Fruit fly (Drosophila melanogaster): ENCODE results near the gene Men-b.
A peak's percentile ranks its signal among the peaks of the same experiment; 100 is the strongest.

Gene Men-b

DNA sequence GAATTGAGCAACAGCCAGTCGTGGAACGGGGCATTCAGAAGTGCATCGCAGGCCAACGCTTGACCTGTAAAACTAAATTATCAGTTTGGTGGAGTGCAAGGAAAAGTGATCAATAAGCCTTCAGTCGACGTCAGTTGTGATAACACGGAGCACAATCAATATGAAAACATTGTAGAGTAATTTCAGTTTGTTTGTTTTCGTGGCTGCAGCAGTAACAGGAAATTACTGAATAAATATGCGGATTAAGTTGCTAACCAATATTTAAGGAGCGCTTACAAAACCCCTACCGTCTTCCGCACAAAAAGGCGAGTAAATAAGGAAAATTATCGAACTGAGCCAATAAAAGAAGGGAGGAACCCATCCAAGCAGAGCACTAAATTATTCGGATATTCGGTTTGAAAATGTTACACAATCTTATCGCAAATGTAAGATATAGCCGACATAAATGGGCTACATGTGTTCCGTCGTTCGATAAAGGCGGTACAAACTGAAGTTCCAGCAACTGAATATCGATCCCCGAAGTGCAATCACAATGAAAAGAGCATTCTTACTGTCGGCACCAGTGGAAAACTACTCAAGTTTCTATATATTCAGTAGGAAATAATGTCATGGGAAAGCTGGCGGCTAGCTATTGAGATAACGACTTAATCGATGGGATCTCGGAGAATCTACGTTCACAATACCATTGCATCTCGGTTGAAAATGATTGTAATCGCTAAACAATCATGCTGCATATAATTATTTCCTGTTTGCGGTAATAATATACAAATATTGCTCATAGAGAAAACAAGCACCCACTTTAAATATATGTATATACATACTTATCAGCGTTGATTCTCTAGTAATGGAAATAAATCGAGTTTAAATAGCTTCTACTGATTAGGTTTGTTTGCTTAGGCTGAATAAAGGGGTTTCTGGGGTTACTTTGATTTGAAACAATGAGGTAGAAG lies 15.5 kb upstream of the Men-b start (continued):
- TF ChIP-seq HLHmδ (GFP tag; optimal IDR thresholded peaks at IDR 0.05) (no peak), gsb-n (tag; optimal IDR thresholded peaks at IDR 0.05) (peak; percentile 86), chif (GFP tag; optimal IDR thresholded peaks at IDR 0.05) (peak; percentile 41 to 74), sima (GFP tag; optimal IDR thresholded peaks at IDR 0.05) (peak; percentile 4), gsb (GFP tag; IDR thresholded peaks at IDR 0.05) (no peak), kni (GFP tag; optimal IDR thresholded peaks at IDR 0.05) (peak; percentile 66), hth (optimal IDR thresholded peaks at IDR 0.05) (no peak), CG10274 (GFP tag; optimal IDR thresholded peaks at IDR 0.05) (peak; percentile 33), hb (GFP tag; IDR thresholded peaks at IDR 0.05; ENCODE audit: partially characterized antibody) (no peak), Blimp-1 (GFP tag; optimal IDR thresholded peaks at IDR 0.05) (peak; percentile 62), TFAM (GFP tag; optimal IDR thresholded peaks at IDR 0.05) (peak; percentile 14), CG11696 (GFP tag; IDR thresholded peaks at IDR 0.05) (no peak), CG7556 (GFP tag; optimal IDR thresholded peaks at IDR 0.05) (peak; percentile 65), Camta (GFP tag; optimal IDR thresholded peaks at IDR 0.05) (peak; percentile 71), D19B (GFP tag; optimal IDR thresholded peaks at IDR 0.05) (no peak), Gsc (GFP tag; IDR thresholded peaks at IDR 0.05) (no peak), CG17385 (GFP tag; optimal IDR thresholded peaks at IDR 0.05) (peak; percentile 54), CG13775 (GFP tag; optimal IDR thresholded peaks at IDR 0.05) (peak; percentile 29), Usf (GFP tag; optimal IDR thresholded peaks at IDR 0.05) (peak; percentile 25), CG6254 (GFP tag; optimal IDR thresholded peaks at IDR 0.05) (peak; percentile 54), CG17802 (tag; optimal IDR thresholded peaks at IDR 0.05) (peak; percentile 12), Oli (tag; optimal IDR thresholded peaks at IDR 0.05) (peak; percentile 32), CG12071 (GFP tag; optimal IDR thresholded peaks at IDR 0.05) (peak; percentile 69), CG3838 (GFP tag; optimal IDR thresholded peaks at IDR 0.05) (peak; percentile 54), gt (GFP tag; IDR thresholded peaks at IDR 0.05) (no peak), CG16779 (GFP tag; IDR thresholded peaks at IDR 0.05) (no peak), sug (tag; optimal IDR thresholded peaks at IDR 0.05) (no peak), CG33557 (GFP tag; optimal IDR thresholded peaks at IDR 0.05) (peak; percentile 80), oc (tag; optimal IDR thresholded peaks at IDR 0.05) (peak; percentile 75), nmo (GFP tag; optimal IDR thresholded peaks at IDR 0.05) (peak; percentile 27), mam (GFP tag; optimal IDR thresholded peaks at IDR 0.05) (peak; percentile 20), ems (GFP tag; optimal IDR thresholded peaks at IDR 0.05) (peak; percentile 32), ase (GFP tag; IDR thresholded peaks at IDR 0.05) (no peak), CG17186 (GFP tag; optimal IDR thresholded peaks at IDR 0.05) (peak; percentile 66), lola (GFP tag; optimal IDR thresholded peaks at IDR 0.05) (peak in 1 of 3 experiments; percentile 72), ara (GFP tag; IDR thresholded peaks at IDR 0.05) (peak; percentile 84), CG8388 (GFP tag; optimal IDR thresholded peaks at IDR 0.05) (peak; percentile 28), ind (GFP tag; optimal IDR thresholded peaks at IDR 0.05) (no peak), CG18011 (GFP tag; optimal IDR thresholded peaks at IDR 0.05) (peak; percentile 8), Hand (GFP tag; optimal IDR thresholded peaks at IDR 0.05) (no peak), CG42726 (GFP tag; IDR thresholded peaks at IDR 0.05; ENCODE audit: partially characterized antibody) (no peak), CG14050 (GFP tag; IDR thresholded peaks at IDR 0.05) (0 out of 3 replicates have a peak, but pooled peaks have one; percentile 29), dpn (GFP tag; optimal IDR thresholded peaks at IDR 0.05) (peak in 1 of 2 experiments; percentile 54), CG16813 (GFP tag; IDR thresholded peaks at IDR 0.05; ENCODE audit: partially characterized antibody) (no peak), CG12391 (tag; optimal IDR thresholded peaks at IDR 0.05) (peak; percentile 48), Atf-2 (GFP tag; optimal IDR thresholded peaks at IDR 0.05) (peak; percentile 58), nom (GFP tag; optimal IDR thresholded peaks at IDR 0.05) (peak; percentile 59)

Measured in whole organism, embryonic.